Worm (Caenorhabditis elegans) whole organism, late embryonic: ENCODE data around the gene CD4.8.

Experiments
- C38D4.7 ChIP-seq: fragments of 200-800 bp; sonication (Bioruptor generic); optimal IDR thresholded peaks from 2 replicates; lab custom pipeline; 2018; ENCODE audit warnings: mild to moderate bottlenecking, missing genetic modification characterization, moderate library complexity, missing compliant biosample characterization
- Y22D7AL.16 ChIP-seq: sonication (generic microtip); optimal IDR thresholded peaks from 2 replicates; lab custom pipeline; 2016; ENCODE audit warnings: missing genetic modification characterization, missing compliant biosample characterization
- ahr-1 ChIP-seq: sonication (generic microtip); optimal IDR thresholded peaks from 2 replicates; lab custom pipeline; 2016; ENCODE audit warnings: missing genetic modification characterization, missing compliant biosample characterization
- ceh-19 ChIP-seq: fragments of 200-800 bp; sonication (Bioruptor generic); optimal IDR thresholded peaks from 2 replicates; lab custom pipeline; 2018; ENCODE audit warnings: mild to moderate bottlenecking, missing genetic modification characterization, missing compliant biosample characterization
- dve-1 ChIP-seq: sonication (generic microtip); optimal IDR thresholded peaks from 2 replicates; lab custom pipeline; 2017; ENCODE audit warnings: antibody characterized with exemption, mild to moderate bottlenecking, missing genetic modification characterization, missing compliant biosample characterization
- nhr-11 ChIP-seq: fragments of 150-350 bp; optimal IDR thresholded peaks from 2 replicates; lab custom pipeline; 2014; ENCODE audit warnings: missing biosample characterization, missing genetic modification characterization
- pha-4 ChIP-seq: fragments of 150-350 bp; optimal IDR thresholded peaks from 2 replicates; lab custom pipeline; 2018; ENCODE audit warnings: missing biosample characterization, missing genetic modification reagents, missing genetic modification characterization
- sox-4 ChIP-seq: sonication (generic microtip); optimal IDR thresholded peaks from 2 replicates; lab custom pipeline; 2017; ENCODE audit warnings: mild to moderate bottlenecking, missing genetic modification characterization, inconsistent platforms, missing compliant biosample characterization
- ttx-3 ChIP-seq: sonication (generic microtip); optimal IDR thresholded peaks from 2 replicates; lab custom pipeline; 2016; ENCODE audit warnings: missing genetic modification reagents, missing genetic modification characterization, missing compliant biosample characterization
- unc-55 ChIP-seq: sonication (generic microtip); optimal IDR thresholded peaks from 2 replicates; lab custom pipeline; 2017; ENCODE audit warnings: missing biosample characterization, missing genetic modification reagents, missing genetic modification characterization

ce11 chrV:5587955-5588354 lies 13.2 kb downstream of the CD4.8 start:
- TF ChIP-seq ahr-1 (tag; lab: Kevin White, UChicago) (no peak), ttx-3 (no peak), dve-1 (no peak), sox-4 (tag; lab: Kevin White, UChicago) (no peak), pha-4 (tag; lab: Kevin White, UChicago) (no peak), nhr-11 (no peak), Y22D7AL.16 (no peak), unc-55 (GFP tag; lab: Kevin White, UChicago) (no peak), ceh-19 (GFP tag; lab: Kevin White, UChicago) (no peak), C38D4.7 (GFP tag; lab: Kevin White, UChicago) (no peak)
